Worm (Caenorhabditis elegans) whole organism, midembryonic: ENCODE results near the gene obr-1.

ENCODE experiments used
- T22C8.4 ChIP-seq: fragments of 200-800 bp; sonication (Bioruptor generic); IDR thresholded peaks from 2 replicates; pipeline ENCODE4 v1.3.6; 2022; ENCODE audit warnings: missing genetic modification characterization, missing compliant biosample characterization
- cog-1 ChIP-seq: sonication (generic microtip); optimal IDR thresholded peaks from 2 replicates; lab custom pipeline; 2016; ENCODE audit warnings: missing genetic modification characterization, missing compliant biosample characterization
- flt-1 ChIP-seq: fragments of 200-800 bp; sonication (Bioruptor generic); IDR thresholded peaks from 2 replicates; pipeline ENCODE4 v1.3.6; 2022; ENCODE audit warnings: missing genetic modification characterization, missing compliant biosample characterization
- klf-2 ChIP-seq: fragments of 200-800 bp; sonication (Bioruptor generic); conservative IDR thresholded peaks from 2 replicates; pipeline ENCODE4 v1.3.6; 2022; ENCODE audit warnings: missing genetic modification reagents, missing genetic modification characterization, missing compliant biosample characterization
- med-1 ChIP-seq: sonication (generic microtip); optimal IDR thresholded peaks from 2 replicates; lab custom pipeline; 2017; ENCODE audit warnings: missing genetic modification characterization, mild to moderate bottlenecking, missing compliant biosample characterization, antibody characterized with exemption, missing genetic modification reagents; ENCODE audit not compliant: insufficient read depth
- ref-1 ChIP-seq: fragments of 200-800 bp; sonication (Bioruptor generic); conservative IDR thresholded peaks from 2 replicates; pipeline ENCODE4 v1.3.6; 2022; ENCODE audit warnings: missing genetic modification reagents, missing genetic modification characterization, missing compliant biosample characterization
- tab-1 ChIP-seq: fragments of 200-800 bp; sonication (Bioruptor generic); IDR thresholded peaks from 2 replicates; pipeline ENCODE4 v1.3.6; 2022; ENCODE audit warnings: missing genetic modification characterization, missing compliant biosample characterization
- ztf-23 ChIP-seq: fragments of 200-800 bp; sonication (Bioruptor generic); IDR thresholded peaks from 2 replicates; pipeline ENCODE4 v1.3.6; 2022; ENCODE audit warnings: missing genetic modification reagents, missing genetic modification characterization, missing compliant biosample characterization
- ztf-29 ChIP-seq: fragments of 200-800 bp; sonication (Bioruptor generic); IDR thresholded peaks from 2 replicates; pipeline ENCODE4 v1.3.6; 2022; ENCODE audit warnings: missing genetic modification reagents, missing genetic modification characterization, missing compliant biosample characterization

Gene obr-1

ce11 chrIII:11278817-11279216 is 8.1 kb upstream of the obr-1 start, which contains the start of gene Y47D3A.21:
TSS of gene Y47D3A.21 (minus strand) at chrIII:11278917.
- TF ChIP-seq klf-2 (no peak), flt-1 (GFP tag; lab: Robert Waterston, UW) (no peak), ztf-29 (GFP tag; lab: Robert Waterston, UW) (no peak), ztf-23 (GFP tag; lab: Robert Waterston, UW) (no peak), tab-1 (GFP tag; lab: Robert Waterston, UW) (no peak), med-1 (GFP tag; lab: Kevin White, UChicago) (no peak), cog-1 (tag; lab: Kevin White, UChicago) (no peak), T22C8.4 (no peak), ref-1 (GFP tag; lab: Robert Waterston, UW) (no peak)

ce11 chrIII:11274590-11275116 is 4.0 kb upstream of the obr-1 start, which contains the start of gene Y47D3A.20:
TSS of gene Y47D3A.20 (plus strand) at chrIII:11275066.
- TF ChIP-seq ref-1 (GFP tag; lab: Robert Waterston, UW) (no peak), flt-1 (GFP tag; lab: Robert Waterston, UW) (no peak), cog-1 (tag; lab: Kevin White, UChicago) (no peak), klf-2 (no peak)

ce11 chrIII:11269206-11269605 is 1.5 kb downstream of the obr-1 start:
- TF ChIP-seq tab-1 (GFP tag; lab: Robert Waterston, UW) (no peak), T22C8.4 (no peak), ztf-23 (GFP tag; lab: Robert Waterston, UW) (no peak), klf-2 (no peak), med-1 (GFP tag; lab: Kevin White, UChicago) (no peak), ztf-29 (GFP tag; lab: Robert Waterston, UW) (no peak), ref-1 (GFP tag; lab: Robert Waterston, UW) (no peak), flt-1 (GFP tag; lab: Robert Waterston, UW) (no peak)

ce11 chrIII:11268532-11268931 is 2.2 kb downstream of the obr-1 start:
- no peak for TF ChIP-seq ref-1 (GFP tag; lab: Robert Waterston, UW)
- no peak for TF ChIP-seq med-1 (GFP tag; lab: Kevin White, UChicago)
- TF ChIP-seq flt-1 (GFP tag; lab: Robert Waterston, UW) = no peak
- TF ChIP-seq tab-1 (GFP tag; lab: Robert Waterston, UW) = no peak
- no peak for TF ChIP-seq T22C8.4
- TF ChIP-seq ztf-29 (GFP tag; lab: Robert Waterston, UW) = no peak
- no peak for TF ChIP-seq ztf-23 (GFP tag; lab: Robert Waterston, UW)

- TF ChIP-seq ztf-23 (GFP tag; lab: Robert Waterston, UW) = no peak
- no peak for TF ChIP-seq flt-1 (GFP tag; lab: Robert Waterston, UW)
- no peak for TF ChIP-seq ref-1 (GFP tag; lab: Robert Waterston, UW)
- TF ChIP-seq med-1 (GFP tag; lab: Kevin White, UChicago) = no peak
- TF ChIP-seq tab-1 (GFP tag; lab: Robert Waterston, UW) = no peak
- TF ChIP-seq klf-2 = no peak
- no peak for TF ChIP-seq T22C8.4
- no peak for TF ChIP-seq cog-1 (tag; lab: Kevin White, UChicago)
- no peak for TF ChIP-seq ztf-29 (GFP tag; lab: Robert Waterston, UW)
Observed at ce11 chrIII:11267372-11267771, 3.3 kb downstream of the obr-1 start.

ce11 chrIII:11262089-11262488 is 8.6 kb downstream of the obr-1 start:
- TF ChIP-seq tab-1 (GFP tag; lab: Robert Waterston, UW) = no peak
- no peak for TF ChIP-seq klf-2
- TF ChIP-seq ref-1 (GFP tag; lab: Robert Waterston, UW) = no peak
- no peak for TF ChIP-seq flt-1 (GFP tag; lab: Robert Waterston, UW)
- no peak for TF ChIP-seq cog-1 (tag; lab: Kevin White, UChicago)
- TF ChIP-seq ztf-23 (GFP tag; lab: Robert Waterston, UW) = no peak
- no peak for TF ChIP-seq T22C8.4
- no peak for TF ChIP-seq med-1 (GFP tag; lab: Kevin White, UChicago)
- no peak for TF ChIP-seq ztf-29 (GFP tag; lab: Robert Waterston, UW)

ce11 chrIII:11255072-11255471 is 15.6 kb downstream of the obr-1 start:
- TF ChIP-seq flt-1 (GFP tag; lab: Robert Waterston, UW) = no peak
- no peak for TF ChIP-seq med-1 (GFP tag; lab: Kevin White, UChicago)

ce11 chrIII:11251718-11252441 is 18.8 kb downstream of the obr-1 start, which contains the start of gene Y47D3A.32:
TSS of gene Y47D3A.32 (plus strand) at chrIII:11252391.
- TF ChIP-seq ztf-29 (GFP tag; lab: Robert Waterston, UW) = no peak
- no peak for TF ChIP-seq ztf-23 (GFP tag; lab: Robert Waterston, UW)
- no peak for TF ChIP-seq tab-1 (GFP tag; lab: Robert Waterston, UW)
- no peak for TF ChIP-seq klf-2
- no peak for TF ChIP-seq T22C8.4

ce11 chrIII:11248897-11249296 is 21.8 kb downstream of the obr-1 start:
- TF ChIP-seq cog-1 (tag; lab: Kevin White, UChicago) (no peak), ref-1 (GFP tag; lab: Robert Waterston, UW) (no peak), tab-1 (GFP tag; lab: Robert Waterston, UW) (no peak), T22C8.4 (no peak), klf-2 (no peak), med-1 (GFP tag; lab: Kevin White, UChicago) (no peak), flt-1 (GFP tag; lab: Robert Waterston, UW) (no peak), ztf-23 (GFP tag; lab: Robert Waterston, UW) (no peak), ztf-29 (GFP tag; lab: Robert Waterston, UW) (no peak)
